Fruit fly (Drosophila melanogaster) whole organism, prepupa: ENCODE measurements around the gene eEF1delta.

ENCODE experiments used
- Blimp-1 ChIP-seq: fragments of 200-800 bp; sonication (Bioruptor generic); optimal IDR thresholded peaks from 3 replicates; lab custom pipeline; 2017; ENCODE audit warnings: missing biosample characterization, missing genetic modification characterization, mild to moderate bottlenecking, moderate library complexity, missing genetic modification reagents
- CG10669 ChIP-seq: fragments of 200-800 bp; sonication (Bioruptor generic); optimal IDR thresholded peaks from 3 replicates; lab custom pipeline; 2018; ENCODE audit warnings: missing biosample characterization, mild to moderate bottlenecking, missing genetic modification characterization, moderate library complexity
- CG11902 ChIP-seq: fragments of 200-800 bp; sonication (Bioruptor generic); optimal IDR thresholded peaks from 3 replicates; lab custom pipeline; 2016; ENCODE audit warnings: missing biosample characterization, missing genetic modification characterization
- CG16779 ChIP-seq: fragments of 200-800 bp; sonication (Bioruptor generic); optimal IDR thresholded peaks from 3 replicates; lab custom pipeline; 2017; ENCODE audit warnings: missing biosample characterization, mild to moderate bottlenecking, missing genetic modification characterization
- CG3032 ChIP-seq: fragments of 200-800 bp; optimal IDR thresholded peaks from 2 replicates; lab custom pipeline; 2019; ENCODE audit warnings: missing biosample characterization, mild to moderate bottlenecking, missing genetic modification characterization, moderate library complexity
- CG31627 ChIP-seq: fragments of 200-800 bp; sonication (Bioruptor generic); optimal IDR thresholded peaks from 3 replicates; lab custom pipeline; 2016; ENCODE audit warnings: missing biosample characterization, missing genetic modification characterization
- CG34406 ChIP-seq: fragments of 200-800 bp; sonication (Bioruptor generic); optimal IDR thresholded peaks from 3 replicates; lab custom pipeline; 2016; ENCODE audit warnings: missing biosample characterization, missing genetic modification characterization
- CG3919 ChIP-seq: fragments of 200-800 bp; sonication (Bioruptor generic); optimal IDR thresholded peaks from 3 replicates; lab custom pipeline; 2016; ENCODE audit warnings: missing biosample characterization, missing genetic modification characterization
- CG4318 ChIP-seq: fragments of 200-800 bp; sonication (Bioruptor generic); optimal IDR thresholded peaks from 3 replicates; lab custom pipeline; 2017; ENCODE audit warnings: missing biosample characterization, mild to moderate bottlenecking, missing genetic modification characterization
- CG6163 ChIP-seq: fragments of 200-800 bp; sonication (Bioruptor generic); IDR thresholded peaks from 3 replicates; pipeline ENCODE4 v1.3.6; 2022; ENCODE audit warnings: missing biosample characterization, missing genetic modification characterization
- CG6276 ChIP-seq: fragments of 200-800 bp; sonication (Bioruptor generic); optimal IDR thresholded peaks from 2 replicates; lab custom pipeline; 2017; ENCODE audit warnings: missing biosample characterization, mild to moderate bottlenecking, missing genetic modification characterization
- CG6808 ChIP-seq: fragments of 200-800 bp; sonication (Bioruptor generic); optimal IDR thresholded peaks from 3 replicates; lab custom pipeline; 2017; ENCODE audit warnings: missing biosample characterization, missing genetic modification characterization, mild to moderate bottlenecking, moderate library complexity, missing genetic modification reagents
- CG6854 ChIP-seq: fragments of 200-800 bp; sonication (Bioruptor generic); optimal IDR thresholded peaks from 2 replicates; lab custom pipeline; 2017; ENCODE audit warnings: missing biosample characterization, mild to moderate bottlenecking, missing genetic modification characterization
- CG7368 ChIP-seq: fragments of 200-800 bp; sonication (Bioruptor generic); optimal IDR thresholded peaks from 3 replicates; lab custom pipeline; 2016; ENCODE audit warnings: missing biosample characterization, missing genetic modification characterization
- CG8119 ChIP-seq: fragments of 200-800 bp; sonication (Bioruptor generic); IDR thresholded peaks from 3 replicates; pipeline ENCODE4 v1.3.6; 2022; ENCODE audit warnings: missing biosample characterization, missing genetic modification characterization
- CG8319 ChIP-seq: fragments of 200-800 bp; sonication (Bioruptor generic); optimal IDR thresholded peaks from 3 replicates; lab custom pipeline; 2016; ENCODE audit warnings: missing biosample characterization, missing genetic modification characterization
- CG8632 ChIP-seq: fragments of 200-800 bp; sonication (Bioruptor generic); optimal IDR thresholded peaks from 3 replicates; lab custom pipeline; 2016; ENCODE audit warnings: missing biosample characterization, missing genetic modification characterization
- CG9139 ChIP-seq: fragments of 200-800 bp; sonication (Bioruptor generic); optimal IDR thresholded peaks from 3 replicates; lab custom pipeline; 2017; ENCODE audit warnings: missing biosample characterization, mild to moderate bottlenecking, missing genetic modification characterization
- Eip75B ChIP-seq: fragments of 200-800 bp; sonication (Bioruptor generic); optimal IDR thresholded peaks from 3 replicates; lab custom pipeline; 2016; ENCODE audit warnings: missing biosample characterization, missing genetic modification characterization
- Eip78C ChIP-seq: fragments of 200-800 bp; sonication (Bioruptor generic); peaks from one replicate; lab custom pipeline; 2016; ENCODE audit warnings: missing biosample characterization, missing genetic modification characterization
- Ets21C ChIP-seq: fragments of 200-800 bp; sonication (Bioruptor generic); optimal IDR thresholded peaks from 3 replicates; lab custom pipeline; 2016; ENCODE audit warnings: missing biosample characterization, missing genetic modification characterization
- Ets96B ChIP-seq: fragments of 200-800 bp; optimal IDR thresholded peaks from 2 replicates; lab custom pipeline; 2019; ENCODE audit warnings: missing biosample characterization, mild to moderate bottlenecking, missing genetic modification characterization, moderate library complexity
- Hr38 ChIP-seq: sonication (Bioruptor generic); optimal IDR thresholded peaks from 2 replicates; lab custom pipeline; 2016; ENCODE audit warnings: missing biosample characterization, missing genetic modification characterization
- Hr39 ChIP-seq: fragments of 200-800 bp; sonication (Bioruptor generic); optimal IDR thresholded peaks from 2 replicates; lab custom pipeline; 2016; ENCODE audit warnings: missing biosample characterization, missing genetic modification characterization
- Hr4 ChIP-seq: fragments of 200-800 bp; sonication (Bioruptor generic); optimal IDR thresholded peaks from 3 replicates; lab custom pipeline; 2016; ENCODE audit warnings: missing biosample characterization, missing genetic modification characterization
- Met ChIP-seq: fragments of 200-800 bp; sonication (Bioruptor generic); optimal IDR thresholded peaks from 3 replicates; lab custom pipeline; 2016; ENCODE audit warnings: missing biosample characterization, missing genetic modification characterization
- OdsH ChIP-seq: fragments of 200-800 bp; sonication (Bioruptor generic); optimal IDR thresholded peaks from 3 replicates; lab custom pipeline; 2016; ENCODE audit warnings: missing biosample characterization, missing genetic modification characterization
- Sox102F ChIP-seq: fragments of 200-800 bp; sonication (Bioruptor generic); optimal IDR thresholded peaks from 2 replicates; lab custom pipeline; 2016; ENCODE audit warnings: missing biosample characterization, mild to moderate bottlenecking, missing genetic modification characterization
- Sox14 ChIP-seq: fragments of 200-800 bp; sonication (Bioruptor generic); optimal IDR thresholded peaks from 3 replicates; lab custom pipeline; 2016; ENCODE audit warnings: missing biosample characterization, missing genetic modification characterization
- Sox15 ChIP-seq: fragments of 200-800 bp; sonication (Bioruptor generic); optimal IDR thresholded peaks from 3 replicates; lab custom pipeline; 2016; ENCODE audit warnings: missing biosample characterization, missing genetic modification characterization
- achi ChIP-seq: fragments of 200-800 bp; sonication (Bioruptor generic); optimal IDR thresholded peaks from 3 replicates; lab custom pipeline; 2016; ENCODE audit warnings: missing biosample characterization, missing genetic modification characterization
- acj6 ChIP-seq: fragments of 200-800 bp; sonication (Bioruptor generic); optimal IDR thresholded peaks from 3 replicates; lab custom pipeline; 2016; ENCODE audit warnings: missing biosample characterization, missing genetic modification characterization
- dac ChIP-seq: fragments of 200-800 bp; sonication (Bioruptor generic); optimal IDR thresholded peaks from 2 replicates; lab custom pipeline; 2017; ENCODE audit warnings: missing biosample characterization, mild to moderate bottlenecking, missing genetic modification characterization
- dsx ChIP-seq: fragments of 200-800 bp; optimal IDR thresholded peaks from 3 replicates; lab custom pipeline; 2019; ENCODE audit warnings: missing biosample characterization, mild to moderate bottlenecking, missing genetic modification characterization, moderate library complexity; ENCODE audit not compliant: poor library complexity, severe bottlenecking
- eg ChIP-seq: fragments of 200-800 bp; sonication (Bioruptor generic); IDR thresholded peaks from 3 replicates; pipeline ENCODE4 v1.3.6; 2022; ENCODE audit warnings: missing biosample characterization, missing genetic modification characterization
- esn ChIP-seq: fragments of 200-800 bp; sonication (Bioruptor generic); optimal IDR thresholded peaks from 2 replicates; lab custom pipeline; 2016; ENCODE audit warnings: missing biosample characterization, mild to moderate bottlenecking, missing genetic modification characterization, moderate library complexity
- fd59A ChIP-seq: fragments of 200-800 bp; sonication (Bioruptor generic); optimal IDR thresholded peaks from 2 replicates; lab custom pipeline; 2017; ENCODE audit warnings: missing biosample characterization, mild to moderate bottlenecking, missing genetic modification characterization, missing genetic modification reagents
- fd85E ChIP-seq: fragments of 200-800 bp; sonication (Bioruptor generic); optimal IDR thresholded peaks from 3 replicates; lab custom pipeline; 2016; ENCODE audit warnings: missing biosample characterization, missing genetic modification characterization
- fkh ChIP-seq: fragments of 200-800 bp; sonication (Bioruptor generic); optimal IDR thresholded peaks from 3 replicates; lab custom pipeline; 2017; ENCODE audit warnings: missing biosample characterization, mild to moderate bottlenecking, missing genetic modification characterization, moderate library complexity
- lz ChIP-seq: fragments of 200-800 bp; sonication (Bioruptor generic); optimal IDR thresholded peaks from 3 replicates; lab custom pipeline; 2016; ENCODE audit warnings: missing biosample characterization, missing genetic modification characterization
- pdm3 ChIP-seq: fragments of 200-800 bp; sonication (Bioruptor generic); optimal IDR thresholded peaks from 3 replicates; lab custom pipeline; 2016; ENCODE audit warnings: missing biosample characterization, missing genetic modification characterization
- spab ChIP-seq: fragments of 200-800 bp; sonication (Bioruptor generic); optimal IDR thresholded peaks from 2 replicates; lab custom pipeline; 2017; ENCODE audit warnings: missing biosample characterization, mild to moderate bottlenecking, missing genetic modification characterization, missing genetic modification reagents
- ss ChIP-seq, 2 experiments: fragments of 200-800 bp; sonication (Bioruptor generic); optimal IDR thresholded peaks; 2 replicates in 1 of 2; 3 replicates in 1 of 2; lab custom pipeline; 2017 to 2018; ENCODE audit warnings: mild to moderate bottlenecking in 2 of 2, missing biosample characterization in 2 of 2, missing genetic modification characterization in 2 of 2, moderate library complexity in 1 of 2
- svp ChIP-seq: fragments of 200-800 bp; sonication (Bioruptor generic); peaks from one replicate; lab custom pipeline; 2016; ENCODE audit warnings: missing biosample characterization, missing genetic modification characterization

Gene eEF1delta

dm6 chr2L:10226724-10227407, 5.4 kb upstream of the eEF1delta start, which contains the start of gene CG5708 (continued):
- peak; percentile 9 for TF ChIP-seq Sox14 (GFP tag; lab: Kevin White, UChicago)
- TF ChIP-seq esn (GFP tag; lab: Kevin White, UChicago): peak; percentile 32
- no peak for TF ChIP-seq Eip75B
- peak; percentile 35 for TF ChIP-seq achi (GFP tag; lab: Kevin White, UChicago)
- TF ChIP-seq CG34406 (GFP tag; lab: Kevin White, UChicago): no peak
- TF ChIP-seq CG6854 (GFP tag; lab: Kevin White, UChicago): no peak
- TF ChIP-seq CG3919: no peak
- no peak for TF ChIP-seq CG4318 (GFP tag; lab: Kevin White, UChicago)
- no peak for TF ChIP-seq svp (GFP tag; lab: Kevin White, UChicago)
- no peak for TF ChIP-seq CG6276 (GFP tag; lab: Kevin White, UChicago)
- no peak for TF ChIP-seq Sox102F (GFP tag; lab: Kevin White, UChicago)
- no peak for TF ChIP-seq OdsH (GFP tag; lab: Kevin White, UChicago)
- no peak for TF ChIP-seq CG9139 (GFP tag; lab: Kevin White, UChicago)
- no peak for TF ChIP-seq Ets96B (tag; lab: Kevin White, UChicago)
- TF ChIP-seq CG8632 (GFP tag; lab: Kevin White, UChicago): no peak
- TF ChIP-seq acj6 (GFP tag; lab: Kevin White, UChicago): no peak
- no peak for TF ChIP-seq CG8319 (GFP tag; lab: Kevin White, UChicago)

- no peak for TF ChIP-seq spab (GFP tag; lab: Kevin White, UChicago)
- TF ChIP-seq Ets96B (tag; lab: Kevin White, UChicago): no peak
- no peak for TF ChIP-seq CG3919
- no peak for TF ChIP-seq Met (GFP tag; lab: Kevin White, UChicago)
- TF ChIP-seq Eip78C: peak; percentile 40
- TF ChIP-seq achi (GFP tag; lab: Kevin White, UChicago): peak; percentile 9
- no peak for TF ChIP-seq CG3032 (tag; lab: Kevin White, UChicago)
- TF ChIP-seq CG4318 (GFP tag; lab: Kevin White, UChicago): no peak
Observed at dm6 chr2L:10230455-10230854, 1.9 kb upstream of the eEF1delta start.

dm6 chr2L:10231092-10231494, 1.2 kb upstream of the eEF1delta start:
- TF ChIP-seq fd59A (no peak), Met (GFP tag; lab: Kevin White, UChicago) (peak; percentile 54), CG10669 (GFP tag; lab: Kevin White, UChicago) (peak; percentile 51), Blimp-1 (GFP tag; lab: Kevin White, UChicago) (no peak), CG4318 (GFP tag; lab: Kevin White, UChicago) (no peak), svp (GFP tag; lab: Kevin White, UChicago) (no peak), Hr4 (GFP tag; lab: Kevin White, UChicago) (peak; percentile 71), Ets21C (GFP tag; lab: Kevin White, UChicago) (no peak), eg (GFP tag; lab: Robert Waterston, UW) (no peak), CG16779 (tag; lab: Kevin White, UChicago) (no peak), CG31627 (peak; percentile 32), lz (GFP tag; lab: Kevin White, UChicago) (no peak), fd85E (GFP tag; lab: Kevin White, UChicago) (no peak), CG6163 (GFP tag; lab: Robert Waterston, UW) (no peak), Sox15 (GFP tag; lab: Kevin White, UChicago) (peak; percentile 2), CG6808 (GFP tag; lab: Kevin White, UChicago) (peak; percentile 14), Hr38 (GFP tag; lab: Kevin White, UChicago) (no peak), dac (peak; percentile 24), CG9139 (GFP tag; lab: Kevin White, UChicago) (no peak), spab (GFP tag; lab: Kevin White, UChicago) (no peak), ss (GFP tag; optimal IDR thresholded peaks at IDR 0.05; lab: Kevin White, UChicago) (peak in 1 of 2 experiments; percentile 27), Sox14 (GFP tag; lab: Kevin White, UChicago) (peak; percentile 61), CG6276 (GFP tag; lab: Kevin White, UChicago) (no peak), CG3919 (no peak), OdsH (GFP tag; lab: Kevin White, UChicago) (peak; percentile 57), Hr39 (no peak), CG11902 (GFP tag; lab: Kevin White, UChicago) (no peak), pdm3 (GFP tag; lab: Kevin White, UChicago) (no peak), fkh (peak; percentile 5), CG8319 (GFP tag; lab: Kevin White, UChicago) (peak; percentile 4), esn (GFP tag; lab: Kevin White, UChicago) (peak; percentile 55), CG8119 (GFP tag; lab: Robert Waterston, UW) (peak; percentile 51; the same call in 2 of the 3 replicates), CG3032 (tag; lab: Kevin White, UChicago) (peak; percentile 38), Eip78C (peak; percentile 84), CG7368 (GFP tag; lab: Kevin White, UChicago) (no peak), dsx (GFP tag; lab: Kevin White, UChicago) (peak; percentile 17)
